Fruit fly (Drosophila melanogaster): ENCODE results near the gene SecS.

The SecS gene

dm6 chr3R:5649903-5650302 is 48.7 kb downstream of the SecS start:
- TF ChIP-seq Myc (optimal IDR thresholded peaks at IDR 0.05) (no peak), insv (optimal IDR thresholded peaks at IDR 0.05) (no peak), h (optimal IDR thresholded peaks at IDR 0.05) (no peak), ttk (optimal IDR thresholded peaks at IDR 0.05) (peak; percentile 77), Sin3A (optimal IDR thresholded peaks at IDR 0.05) (no peak)
